Fruit fly (Drosophila melanogaster): Measurements from ENCODE around the gene RpL36A.

RpL36A gene

DNA sequence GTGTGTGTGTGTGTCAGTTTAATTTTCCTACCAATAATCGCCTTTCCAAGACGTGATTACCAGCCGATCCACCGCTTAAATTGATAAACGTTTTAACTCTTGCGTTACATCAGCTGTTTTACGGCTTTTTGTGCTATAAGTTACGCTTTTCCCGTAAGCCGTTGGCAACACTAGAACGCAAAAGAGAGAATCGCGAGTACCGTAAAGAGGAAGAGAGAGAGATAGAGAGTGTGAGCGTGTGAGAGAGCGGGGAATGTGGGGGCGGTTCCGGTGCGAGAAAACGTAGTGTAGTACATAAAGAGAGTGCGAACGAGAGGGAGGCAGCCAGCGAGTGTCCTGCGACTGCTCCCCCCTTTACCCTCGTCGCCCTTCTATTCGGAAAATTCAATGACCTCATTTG lies 11.1 kb downstream of the RpL36A start (continued):
- TF ChIP-seq ERR (GFP tag; optimal IDR thresholded peaks at IDR 0.05) (no peak), bowl (GFP tag; IDR thresholded peaks at IDR 0.05) (no peak), nerfin-1 (tag; optimal IDR thresholded peaks at IDR 0.05) (peak; percentile 11), Meics (GFP tag; optimal IDR thresholded peaks at IDR 0.05) (no peak), CG15514 (GFP tag; optimal IDR thresholded peaks at IDR 0.05) (peak; percentile 12), Nf-YC (tag; optimal IDR thresholded peaks at IDR 0.05) (no peak), CG8290 (GFP tag; optimal IDR thresholded peaks at IDR 0.05) (no peak), CG8290 (tag; optimal IDR thresholded peaks at IDR 0.05) (peak in 1 of 2 experiments; percentile 47), CG11398 (GFP tag; optimal IDR thresholded peaks at IDR 0.05) (no peak), sd (tag; optimal IDR thresholded peaks at IDR 0.05) (peak; percentile 88), CG17385 (GFP tag; optimal IDR thresholded peaks at IDR 0.05) (peak; percentile 69), CG6654 (GFP tag; optimal IDR thresholded peaks at IDR 0.05) (no peak), chn (GFP tag; optimal IDR thresholded peaks at IDR 0.05) (peak; percentile 8), CG3407 (GFP tag; optimal IDR thresholded peaks at IDR 0.05) (no peak), Pdp1 (GFP tag; optimal IDR thresholded peaks at IDR 0.05) (peak in 1 of 2 experiments; percentile 29), CHES-1-like (GFP tag; optimal IDR thresholded peaks at IDR 0.05) (no peak), CG6254 (GFP tag; optimal IDR thresholded peaks at IDR 0.05) (peak; percentile 9), CG10147 (GFP tag; optimal IDR thresholded peaks at IDR 0.05) (no peak), Lim3 (GFP tag; IDR thresholded peaks at IDR 0.05) (no peak), CG2199 (GFP tag; IDR thresholded peaks at IDR 0.05) (0 out of 3 replicates have a peak, but pooled peaks have one; percentile 41), CG6791 (GFP tag; IDR thresholded peaks at IDR 0.05; ENCODE audit: partially characterized antibody) (no peak), CG32532 (GFP tag; IDR thresholded peaks at IDR 0.05) (peak; percentile 52; the same call in 1 of the 2 replicates), MESR4 (GFP tag; optimal IDR thresholded peaks at IDR 0.05) (no peak), CG7745 (tag; optimal IDR thresholded peaks at IDR 0.05) (no peak), rib (GFP tag; IDR thresholded peaks at IDR 0.05) (no peak), CG8765 (GFP tag; IDR thresholded peaks at IDR 0.05) (0 out of 2 replicates have a peak, but pooled peaks have one; percentile 6), CG1832 (GFP tag; optimal IDR thresholded peaks at IDR 0.05) (peak; percentile 68), yki (optimal IDR thresholded peaks at IDR 0.05) (peak; percentile 78), gsb-n (tag; optimal IDR thresholded peaks at IDR 0.05) (no peak), CG7928 (GFP tag; optimal IDR thresholded peaks at IDR 0.05) (no peak), Trl (optimal IDR thresholded peaks at IDR 0.05) (peak; percentile 95 to 97), Trl (GFP tag; optimal IDR thresholded peaks at IDR 0.05) (peak; percentile 67), CG17568 (GFP tag; optimal IDR thresholded peaks at IDR 0.05) (no peak), Myb (GFP tag; optimal IDR thresholded peaks at IDR 0.05) (no peak), unc-4 (GFP tag; IDR thresholded peaks at IDR 0.05; ENCODE audit: partially characterized antibody) (0 out of 2 replicates have a peak, but pooled peaks have one; percentile 36), nmo (GFP tag; optimal IDR thresholded peaks at IDR 0.05) (no peak), CG8478 (optimal IDR thresholded peaks at IDR 0.05) (peak; percentile 57), Hmr (GFP tag; optimal IDR thresholded peaks at IDR 0.05) (peak; percentile 25), Med (GFP tag) (peak; percentile 75), CG9215 (GFP tag; IDR thresholded peaks at IDR 0.05) (peak; percentile 26; the same call in 1 of the 2 replicates), HHEX (GFP tag; optimal IDR thresholded peaks at IDR 0.05) (no peak), CG32767 (GFP tag; IDR thresholded peaks at IDR 0.05) (no peak), gro (GFP tag; optimal IDR thresholded peaks at IDR 0.05) (peak; percentile 5), HLH3B (GFP tag; IDR thresholded peaks at IDR 0.05) (no peak), sna (GFP tag; IDR thresholded peaks at IDR 0.05; ENCODE audit: partially characterized antibody) (no peak), CG14014 (GFP tag; IDR thresholded peaks at IDR 0.05) (no peak), CG1529 (GFP tag; optimal IDR thresholded peaks at IDR 0.05) (no peak), dan (GFP tag; IDR thresholded peaks at IDR 0.05) (no peak), chm (GFP tag; IDR thresholded peaks at IDR 0.05) (no peak), gt (GFP tag; IDR thresholded peaks at IDR 0.05) (no peak), ftz-f1 (GFP tag; optimal IDR thresholded peaks at IDR 0.05) (no peak), CG2712 (tag; optimal IDR thresholded peaks at IDR 0.05) (peak; percentile 7)
